Fruit fly (Drosophila melanogaster): ENCODE measurements around the gene CG42327.

Gene CG42327

DNA sequence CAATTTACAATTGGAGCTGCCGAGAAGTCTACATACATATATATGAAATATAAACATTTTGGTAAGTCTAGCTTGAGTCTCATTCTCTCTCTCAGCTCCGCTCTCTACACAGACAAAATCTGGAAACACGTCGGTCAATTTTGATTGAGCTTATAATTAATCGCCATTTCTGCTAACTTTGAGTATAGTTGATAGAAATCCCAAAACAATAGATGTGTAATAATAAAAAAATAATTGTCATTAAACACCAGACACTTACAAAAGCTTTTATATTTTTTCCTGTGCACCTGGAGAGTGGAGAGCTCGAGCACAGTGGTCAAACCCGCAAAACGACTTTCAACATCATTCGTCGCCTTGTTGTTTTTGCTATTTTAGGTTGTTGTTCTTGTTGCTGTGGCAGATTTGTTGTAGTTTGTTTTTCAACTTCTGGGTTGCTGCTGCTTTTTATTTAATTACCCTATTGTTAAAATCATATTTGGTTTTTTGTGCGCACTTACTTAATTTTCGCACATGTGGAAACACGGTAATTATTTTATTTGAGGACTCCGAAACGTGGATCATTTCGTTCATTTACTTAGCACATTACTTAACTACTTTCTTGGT is 766 bp downstream of the CG42327 start (continued):
- TF ChIP-seq tup (GFP tag; optimal IDR thresholded peaks at IDR 0.05) = peak; percentile 92
- peak; percentile 95 to 97 for TF ChIP-seq Pdp1 (GFP tag; optimal IDR thresholded peaks at IDR 0.05)
- TF ChIP-seq CG10959 (GFP tag; IDR thresholded peaks at IDR 0.05) = peak; percentile 90
- TF ChIP-seq eve (GFP tag; optimal IDR thresholded peaks at IDR 0.05) = peak in 1 of 2 experiments; percentile 97
- peak; percentile 88 for TF ChIP-seq NC2α (GFP tag; optimal IDR thresholded peaks at IDR 0.05)
- peak; percentile 77 for TF ChIP-seq Neu2 (GFP tag; optimal IDR thresholded peaks at IDR 0.05; ENCODE audit: borderline replicate concordance)
- peak; percentile 92 for TF ChIP-seq Max (GFP tag; optimal IDR thresholded peaks at IDR 0.05)
- TF ChIP-seq BEAF-32 (GFP tag; optimal IDR thresholded peaks at IDR 0.05) = no peak
- peak; percentile 29 for TF ChIP-seq abd-A (tag; optimal IDR thresholded peaks at IDR 0.05)
- peak; percentile 95 for TF ChIP-seq cas (GFP tag; IDR thresholded peaks at IDR 0.05)
- no peak for TF ChIP-seq ato (GFP tag; IDR thresholded peaks at IDR 0.05; ENCODE audit: partially characterized antibody)
- TF ChIP-seq Mrtf (GFP tag; IDR thresholded peaks at IDR 0.05) = peak; percentile 96
- peak; percentile 96 for TF ChIP-seq CrebB (tag; optimal IDR thresholded peaks at IDR 0.05)
- TF ChIP-seq stc (GFP tag; IDR thresholded peaks at IDR 0.05) = peak; percentile 96
- no peak for TF ChIP-seq gfzf (GFP tag; optimal IDR thresholded peaks at IDR 0.05)
- no peak for TF ChIP-seq CG16813 (GFP tag; IDR thresholded peaks at IDR 0.05; ENCODE audit: partially characterized antibody)
- TF ChIP-seq Tbp (GFP tag; optimal IDR thresholded peaks at IDR 0.05) = no peak
- peak; percentile 57 for TF ChIP-seq Sry-δ (GFP tag; optimal IDR thresholded peaks at IDR 0.05)
- TF ChIP-seq CG9797 (GFP tag; optimal IDR thresholded peaks at IDR 0.05) = peak; percentile 18
- TF ChIP-seq Bdp1 (GFP tag; optimal IDR thresholded peaks at IDR 0.05) = peak; percentile 91
- TF ChIP-seq luna (GFP tag; optimal IDR thresholded peaks at IDR 0.05) = peak; percentile 85
- TF ChIP-seq CG10543 (GFP tag; optimal IDR thresholded peaks at IDR 0.05) = peak; percentile 25
- TF ChIP-seq zen2 (GFP tag; IDR thresholded peaks at IDR 0.05; ENCODE audit: partially characterized antibody) = no peak
- peak; percentile 95 for TF ChIP-seq CG1603 (tag; optimal IDR thresholded peaks at IDR 0.05)
- TF ChIP-seq CG30403 (GFP tag; optimal IDR thresholded peaks at IDR 0.05) = peak; percentile 97
- peak; percentile 83 for TF ChIP-seq aop (GFP tag; IDR thresholded peaks at IDR 0.05)
- TF ChIP-seq Aef1 (GFP tag; IDR thresholded peaks at IDR 0.05) = peak; percentile 96
- peak; percentile 93 for TF ChIP-seq CG31441 (GFP tag; IDR thresholded peaks at IDR 0.05)
- TF ChIP-seq Lim3 (GFP tag; IDR thresholded peaks at IDR 0.05) = peak; percentile 89
- TF ChIP-seq klu (GFP tag; IDR thresholded peaks at IDR 0.05) = peak; percentile 93
- TF ChIP-seq Gsc (GFP tag; IDR thresholded peaks at IDR 0.05) = peak; percentile 87
- peak; percentile 80 for TF ChIP-seq CkIIα-i1 (GFP tag; IDR thresholded peaks at IDR 0.05)
- TF ChIP-seq Optix (GFP tag; IDR thresholded peaks at IDR 0.05) = peak; percentile 96
- TF ChIP-seq Opbp (GFP tag; IDR thresholded peaks at IDR 0.05; ENCODE audit: partially characterized antibody) = no peak
- peak; percentile 96 for TF ChIP-seq vfl (GFP tag; optimal IDR thresholded peaks at IDR 0.05)
- peak; percentile 96 for TF ChIP-seq CG2889 (GFP tag; IDR thresholded peaks at IDR 0.05)
- peak; percentile 97 for TF ChIP-seq CG14441 (GFP tag; IDR thresholded peaks at IDR 0.05)
- peak; percentile 94 for TF ChIP-seq CG11085 (GFP tag; IDR thresholded peaks at IDR 0.05)
- peak; percentile 98 for TF ChIP-seq CG15269 (tag; optimal IDR thresholded peaks at IDR 0.05)
- TF ChIP-seq CG7357 (GFP tag; IDR thresholded peaks at IDR 0.05) = peak; percentile 91
- no peak for TF ChIP-seq CG7963 (GFP tag; IDR thresholded peaks at IDR 0.05; ENCODE audit: partially characterized antibody)
- peak; percentile 95 for TF ChIP-seq CG6272 (GFP tag; IDR thresholded peaks at IDR 0.05)
- TF ChIP-seq CG1024 (GFP tag; IDR thresholded peaks at IDR 0.05) = peak; percentile 90
- TF ChIP-seq tin (GFP tag; optimal IDR thresholded peaks at IDR 0.05) = peak; percentile 95
- TF ChIP-seq CG10565 (GFP tag; optimal IDR thresholded peaks at IDR 0.05) = peak; percentile 75
- peak; percentile 91 for TF ChIP-seq Ravus (GFP tag; IDR thresholded peaks at IDR 0.05)
- peak; percentile 22 for TF ChIP-seq pzg (GFP tag; optimal IDR thresholded peaks at IDR 0.05)
- peak; percentile 97 for TF ChIP-seq Awh (GFP tag; IDR thresholded peaks at IDR 0.05)
- TF ChIP-seq ranshi (GFP tag; IDR thresholded peaks at IDR 0.05) = peak; percentile 97
- peak; percentile 99 for TF ChIP-seq sens (GFP tag)
- peak; percentile 95 for TF ChIP-seq CG1233 (GFP tag; optimal IDR thresholded peaks at IDR 0.05)
